Fruit fly (Drosophila melanogaster) whole organism, embryonic: ENCODE measurements around the gene CG34283.

Experiments used
- Adf1 ChIP-seq: fragments of 200-800 bp; sonication (Bioruptor generic); IDR thresholded peaks from 2 replicates; pipeline ENCODE4 v1.3.6; 2022; ENCODE audit warnings: missing biosample characterization, missing genetic modification characterization
- CG11085 ChIP-seq: fragments of 200-800 bp; sonication (Bioruptor generic); IDR thresholded peaks from 2 replicates; pipeline ENCODE4 v1.3.6; 2022; ENCODE audit warnings: missing biosample characterization, missing genetic modification characterization
- CG12942 ChIP-seq: fragments of 200-800 bp; sonication (Bioruptor generic); optimal IDR thresholded peaks from 3 replicates; lab custom pipeline; 2016; ENCODE audit warnings: missing biosample characterization, missing genetic modification characterization
- CG14965 ChIP-seq: fragments of 200-800 bp; sonication (Bioruptor generic); optimal IDR thresholded peaks from 2 replicates; lab custom pipeline; 2016; ENCODE audit warnings: missing biosample characterization, missing genetic modification characterization, borderline replicate concordance
- CG15011 ChIP-seq: fragments of 200-800 bp; sonication (Bioruptor generic); optimal IDR thresholded peaks from 3 replicates; lab custom pipeline; 2018; ENCODE audit warnings: missing biosample characterization, mild to moderate bottlenecking, missing genetic modification characterization
- CG1529 ChIP-seq: fragments of 200-800 bp; sonication (Bioruptor generic); optimal IDR thresholded peaks from 3 replicates; lab custom pipeline; 2018; ENCODE audit warnings: missing biosample characterization, missing genetic modification characterization
- CG16815 ChIP-seq: fragments of 200-800 bp; sonication (Bioruptor generic); optimal IDR thresholded peaks from 3 replicates; lab custom pipeline; 2017; ENCODE audit warnings: missing biosample characterization, mild to moderate bottlenecking, missing genetic modification characterization
- CG17385 ChIP-seq: fragments of 200-800 bp; sonication (Bioruptor generic); optimal IDR thresholded peaks from 3 replicates; lab custom pipeline; 2018; ENCODE audit warnings: missing biosample characterization, mild to moderate bottlenecking, missing genetic modification characterization
- CG31224 ChIP-seq: fragments of 200-800 bp; sonication (Bioruptor generic); IDR thresholded peaks from 2 replicates; pipeline ENCODE4 v1.3.6; 2022; ENCODE audit warnings: missing biosample characterization, missing genetic modification characterization
- CG3281 ChIP-seq: fragments of 200-800 bp; sonication (Bioruptor generic); optimal IDR thresholded peaks from 3 replicates; lab custom pipeline; 2017; ENCODE audit warnings: missing biosample characterization, mild to moderate bottlenecking, missing genetic modification characterization
- CG33557 ChIP-seq: fragments of 200-800 bp; sonication (Bioruptor generic); optimal IDR thresholded peaks from 2 replicates; lab custom pipeline; 2019; ENCODE audit warnings: missing biosample characterization, mild to moderate bottlenecking, missing genetic modification characterization, moderate library complexity
- CG5245 ChIP-seq: fragments of 200-800 bp; sonication (Bioruptor generic); optimal IDR thresholded peaks from 3 replicates; lab custom pipeline; 2016; ENCODE audit warnings: missing biosample characterization, missing genetic modification characterization
- CG6272 ChIP-seq: fragments of 200-800 bp; sonication (Bioruptor generic); IDR thresholded peaks from 2 replicates; pipeline ENCODE4 v1.3.6; 2022; ENCODE audit warnings: missing biosample characterization, missing genetic modification characterization
- CG8478 ChIP-seq: fragments of >200 bp; optimal IDR thresholded peaks from 2 replicates; lab custom pipeline; 2018
- CG9215 ChIP-seq: fragments of 200-800 bp; sonication (Bioruptor generic); IDR thresholded peaks from 2 replicates; pipeline ENCODE4 v1.3.6; 2022; ENCODE audit warnings: missing biosample characterization, missing genetic modification characterization
- CHES-1-like ChIP-seq: fragments of 200-800 bp; sonication (Bioruptor generic); optimal IDR thresholded peaks from 2 replicates; lab custom pipeline; 2016; ENCODE audit warnings: missing biosample characterization, missing genetic modification characterization
- CTCF ChIP-seq: fragments of 200-800 bp; sonication (Bioruptor generic); optimal IDR thresholded peaks from 2 replicates; lab custom pipeline; 2017; ENCODE audit warnings: missing biosample characterization, mild to moderate bottlenecking, missing genetic modification characterization, moderate library complexity
- Dad ChIP-seq: fragments of 200-800 bp; sonication (Bioruptor generic); optimal IDR thresholded peaks from 3 replicates; lab custom pipeline; 2016; ENCODE audit warnings: missing biosample characterization, missing genetic modification characterization
- Ets97D ChIP-seq: fragments of 200-800 bp; sonication (Bioruptor generic); optimal IDR thresholded peaks from 3 replicates; lab custom pipeline; 2016; ENCODE audit warnings: missing biosample characterization, missing genetic modification characterization
- Gug ChIP-seq: fragments of 200-800 bp; sonication (Bioruptor generic); IDR thresholded peaks from 4 replicates; pipeline ENCODE4 v1.3.6; 2022; ENCODE audit warnings: missing biosample characterization, missing genetic modification characterization
- H15 ChIP-seq: fragments of 200-800 bp; sonication (Bioruptor generic); IDR thresholded peaks from 3 replicates; pipeline ENCODE4 v1.3.6; 2022; ENCODE audit warnings: missing biosample characterization, missing genetic modification characterization
- HHEX ChIP-seq: fragments of 200-800 bp; sonication (Bioruptor generic); optimal IDR thresholded peaks from 3 replicates; lab custom pipeline; 2017; ENCODE audit warnings: missing biosample characterization, mild to moderate bottlenecking, missing genetic modification characterization, missing genetic modification reagents
- Hey ChIP-seq: fragments of 200-800 bp; sonication (Bioruptor generic); optimal IDR thresholded peaks from 3 replicates; lab custom pipeline; 2018; ENCODE audit warnings: missing biosample characterization, mild to moderate bottlenecking, missing genetic modification characterization
- Hr39 ChIP-seq: fragments of >200 bp; optimal IDR thresholded peaks from 2 replicates; lab custom pipeline; 2017
- Nf-YA ChIP-seq: fragments of 200-800 bp; sonication (Bioruptor generic); IDR thresholded peaks from 2 replicates; pipeline ENCODE4 v1.3.6; 2022; ENCODE audit warnings: missing biosample characterization, missing genetic modification characterization
- Rx ChIP-seq: fragments of 200-800 bp; sonication (Bioruptor generic); IDR thresholded peaks from 2 replicates; pipeline ENCODE4 v1.3.6; 2022; ENCODE audit warnings: missing biosample characterization, missing genetic modification characterization
- Sox102F ChIP-seq: fragments of 200-800 bp; sonication (Bioruptor generic); optimal IDR thresholded peaks from 2 replicates; lab custom pipeline; 2018; ENCODE audit warnings: missing biosample characterization, mild to moderate bottlenecking, missing genetic modification characterization, moderate library complexity
- Ssrp ChIP-seq: fragments of 200-800 bp; sonication (Bioruptor generic); optimal IDR thresholded peaks from 2 replicates; lab custom pipeline; 2018; ENCODE audit warnings: missing biosample characterization, mild to moderate bottlenecking, missing genetic modification characterization, moderate library complexity
- ab ChIP-seq: fragments of 200-800 bp; sonication (Bioruptor generic); optimal IDR thresholded peaks from 2 replicates; lab custom pipeline; 2016; ENCODE audit warnings: missing biosample characterization, missing genetic modification characterization
- br ChIP-seq: fragments of >200 bp; optimal IDR thresholded peaks from 2 replicates; lab custom pipeline; 2017
- bsh ChIP-seq, 2 experiments: fragments of 200-800 bp; sonication (Bioruptor generic); optimal IDR thresholded peaks; 2 replicates each; lab custom pipeline; 2017 to 2018; ENCODE audit warnings: mild to moderate bottlenecking in 2 of 2, missing biosample characterization in 2 of 2, missing genetic modification characterization in 2 of 2, moderate library complexity in 1 of 2
- cwo ChIP-seq: fragments of 200-800 bp; sonication (Bioruptor generic); optimal IDR thresholded peaks from 3 replicates; lab custom pipeline; 2017; ENCODE audit warnings: missing biosample characterization, missing genetic modification characterization, mild to moderate bottlenecking, moderate library complexity, missing genetic modification reagents
- en ChIP-seq: fragments of 200-800 bp; sonication (Bioruptor generic); optimal IDR thresholded peaks from 2 replicates; lab custom pipeline; 2016; ENCODE audit warnings: missing biosample characterization, missing genetic modification characterization
- esg ChIP-seq: fragments of 200-800 bp; sonication (Bioruptor generic); conservative IDR thresholded peaks from 2 replicates; pipeline ENCODE4 v1.3.6; 2022; ENCODE audit warnings: missing biosample characterization, missing genetic modification characterization
- gce ChIP-seq: fragments of 200-800 bp; sonication (Bioruptor generic); IDR thresholded peaks from 3 replicates; pipeline ENCODE4 v1.3.6; 2022; ENCODE audit warnings: missing biosample characterization, missing genetic modification characterization
- gem ChIP-seq: fragments of 200-800 bp; sonication (Bioruptor generic); optimal IDR thresholded peaks from 2 replicates; lab custom pipeline; 2019; ENCODE audit warnings: missing biosample characterization, mild to moderate bottlenecking, missing genetic modification characterization, moderate library complexity
- grau ChIP-seq: fragments of 200-800 bp; optimal IDR thresholded peaks from 3 replicates; lab custom pipeline; 2019; ENCODE audit warnings: missing biosample characterization, mild to moderate bottlenecking, missing genetic modification characterization, moderate library complexity
- gsb-n ChIP-seq: fragments of 200-800 bp; sonication (Bioruptor generic); optimal IDR thresholded peaks from 3 replicates; lab custom pipeline; 2018; ENCODE audit warnings: missing biosample characterization, mild to moderate bottlenecking, missing genetic modification characterization
- hbn ChIP-seq: fragments of 200-800 bp; sonication (Bioruptor generic); IDR thresholded peaks from 2 replicates; pipeline ENCODE4 v1.3.6; 2022; ENCODE audit warnings: missing biosample characterization, missing genetic modification characterization; ENCODE audit not compliant: partially characterized antibody
- klu ChIP-seq: fragments of 200-800 bp; sonication (Bioruptor generic); IDR thresholded peaks from 2 replicates; pipeline ENCODE4 v1.3.6; 2022; ENCODE audit warnings: missing biosample characterization, missing genetic modification characterization
- knrl ChIP-seq: fragments of 200-800 bp; sonication (Bioruptor generic); IDR thresholded peaks from 3 replicates; pipeline ENCODE4 v1.3.6; 2022; ENCODE audit warnings: missing biosample characterization, missing genetic modification characterization; ENCODE audit not compliant: partially characterized antibody
- lola ChIP-seq, 3 experiments: fragments of >200 bp in 2 of 3; fragments of 200-800 bp in 1 of 3; sonication (Bioruptor generic) in 1 of 3; optimal IDR thresholded peaks; 2 replicates each; lab custom pipeline; 2017 to 2019; ENCODE audit warnings: missing biosample characterization in 3 of 3, missing genetic modification characterization in 3 of 3, mild to moderate bottlenecking in 1 of 3, moderate library complexity in 1 of 3
- odd ChIP-seq: fragments of 200-800 bp; sonication (Bioruptor generic); optimal IDR thresholded peaks from 2 replicates; lab custom pipeline; 2017; ENCODE audit warnings: missing biosample characterization, mild to moderate bottlenecking, missing genetic modification characterization
- psq ChIP-seq: fragments of 200-800 bp; sonication (Bioruptor generic); optimal IDR thresholded peaks from 2 replicates; lab custom pipeline; 2017; ENCODE audit warnings: missing biosample characterization, missing genetic modification characterization
- rib ChIP-seq: fragments of 200-800 bp; sonication (Bioruptor generic); IDR thresholded peaks from 2 replicates; pipeline ENCODE4 v1.3.6; 2022; ENCODE audit warnings: missing biosample characterization, missing genetic modification characterization
- schlank ChIP-seq: fragments of 200-800 bp; sonication (Bioruptor generic); optimal IDR thresholded peaks from 2 replicates; lab custom pipeline; 2018; ENCODE audit warnings: missing biosample characterization, mild to moderate bottlenecking, missing genetic modification characterization
- sens ChIP-seq: fragments of 200-800 bp; sonication (Bioruptor generic); peaks from one replicate; lab custom pipeline; 2016; ENCODE audit warnings: missing biosample characterization, missing genetic modification characterization
- sisA ChIP-seq: fragments of 200-800 bp; sonication (Bioruptor generic); IDR thresholded peaks from 2 replicates; pipeline ENCODE4 v1.3.6; 2022; ENCODE audit warnings: missing biosample characterization, missing genetic modification characterization
- sob ChIP-seq: fragments of 200-800 bp; sonication (Bioruptor generic); IDR thresholded peaks from 2 replicates; pipeline ENCODE4 v1.3.6; 2022; ENCODE audit warnings: missing biosample characterization, missing genetic modification characterization
- twi ChIP-seq: fragments of 200-800 bp; optimal IDR thresholded peaks from 2 replicates; lab custom pipeline; 2019; ENCODE audit warnings: missing biosample characterization, mild to moderate bottlenecking, missing genetic modification characterization, moderate library complexity
- wor ChIP-seq: fragments of 200-800 bp; sonication (Bioruptor generic); IDR thresholded peaks from 2 replicates; pipeline ENCODE4 v1.3.6; 2022; ENCODE audit warnings: missing biosample characterization, missing genetic modification characterization

The CG34283 gene

DNA sequence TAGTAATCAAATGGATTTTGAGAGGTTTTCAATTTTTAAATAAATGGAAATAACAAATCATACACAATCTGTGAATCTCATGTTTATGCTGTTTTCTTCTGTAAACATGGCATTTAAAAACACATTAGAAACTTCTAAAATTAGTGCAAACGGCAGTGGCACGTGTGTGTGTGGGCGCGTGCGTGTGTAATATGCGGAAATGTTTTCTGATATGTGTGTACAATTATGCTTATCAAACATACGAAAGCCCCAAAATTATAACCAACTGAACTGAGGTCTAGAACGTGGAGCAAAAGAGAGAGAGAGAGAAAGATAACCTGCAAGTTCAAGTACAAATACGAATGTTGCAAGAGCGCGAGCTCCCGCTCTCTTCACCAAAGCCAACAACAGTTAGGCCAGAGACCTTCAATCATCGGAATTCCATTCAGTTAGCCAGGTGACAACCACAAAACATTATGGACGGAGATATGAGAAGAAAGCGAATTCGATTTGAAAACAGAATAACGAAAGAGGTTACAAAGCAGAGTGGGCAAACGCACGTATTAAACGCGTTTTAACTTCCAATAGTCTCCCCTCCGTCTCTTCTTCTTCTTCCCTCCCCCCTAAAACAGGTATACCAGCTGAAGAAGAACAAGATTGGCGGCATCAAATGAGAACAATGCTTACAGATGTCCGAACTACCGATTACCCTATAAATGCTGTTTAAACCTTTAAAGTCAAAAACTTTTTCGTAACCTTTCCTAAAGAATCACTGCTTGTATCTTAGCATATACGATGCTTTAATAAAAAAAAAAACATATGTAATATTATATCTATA lies 18.8 kb upstream of the CG34283 start (continued):
- TF ChIP-seq CG5245 (GFP tag; lab: Kevin White, UChicago) (peak; percentile 94), twi (tag; lab: Kevin White, UChicago) (peak; percentile 92), gsb-n (tag; lab: Kevin White, UChicago) (peak; percentile 94), knrl (GFP tag; lab: Robert Waterston, UW) (no peak), Gug (GFP tag; lab: Robert Waterston, UW) (peak; percentile 89), sob (GFP tag; lab: Robert Waterston, UW) (peak; percentile 97), Sox102F (GFP tag; lab: Kevin White, UChicago) (peak; percentile 96), bsh (GFP tag; optimal IDR thresholded peaks at IDR 0.05; lab: Kevin White, UChicago) (peak; percentile 84 to 98), CG1529 (GFP tag; lab: Kevin White, UChicago) (peak; percentile 92), CG14965 (GFP tag; lab: Kevin White, UChicago) (peak; percentile 21), CG6272 (peak; percentile 93), CG15011 (GFP tag; lab: Kevin White, UChicago) (peak; percentile 94), CHES-1-like (GFP tag; lab: Kevin White, UChicago) (peak; percentile 72), odd (GFP tag; lab: Kevin White, UChicago) (peak; percentile 91), CG9215 (GFP tag; lab: Robert Waterston, UW) (peak; percentile 95), Ets97D (GFP tag; lab: Kevin White, UChicago) (peak; percentile 51), Ssrp (peak; percentile 96), HHEX (GFP tag; lab: Kevin White, UChicago) (peak; percentile 97), CG17385 (GFP tag; lab: Kevin White, UChicago) (peak; percentile 97), gce (GFP tag; lab: Robert Waterston, UW) (peak; percentile 91), CG8478 (lab: Kevin White, UChicago) (no peak), sisA (peak; percentile 95), psq (GFP tag; lab: Kevin White, UChicago) (peak; percentile 93), CG12942 (GFP tag; lab: Kevin White, UChicago) (peak; percentile 94), Hey (tag; lab: Kevin White, UChicago) (no peak), CG33557 (GFP tag; lab: Kevin White, UChicago) (peak; percentile 89), CG16815 (GFP tag; lab: Kevin White, UChicago) (peak; percentile 88), Adf1 (GFP tag; lab: Robert Waterston, UW) (peak; percentile 81), rib (GFP tag; lab: Robert Waterston, UW) (peak; percentile 97), Hr39 (lab: Kevin White, UChicago) (no peak), wor (GFP tag; lab: Robert Waterston, UW) (peak; percentile 91), sens (GFP tag; lab: Kevin White, UChicago) (peak; percentile 97), klu (GFP tag; lab: Robert Waterston, UW) (peak; percentile 93), Nf-YA (GFP tag; lab: Robert Waterston, UW) (peak; percentile 95), esg (peak; percentile 94), schlank (tag; lab: Kevin White, UChicago) (peak; percentile 93), ab (GFP tag; lab: Kevin White, UChicago) (peak; percentile 25), en (GFP tag; lab: Kevin White, UChicago) (peak; percentile 48), grau (tag; lab: Kevin White, UChicago) (peak; percentile 96), lola (GFP tag; optimal IDR thresholded peaks at IDR 0.05; lab: Kevin White, UChicago) (peak in 1 of 3 experiments; percentile 93), CTCF (GFP tag; lab: Kevin White, UChicago) (peak; percentile 64), CG11085 (GFP tag; lab: Robert Waterston, UW) (peak; percentile 94), Rx (GFP tag; lab: Robert Waterston, UW) (peak; percentile 90), cwo (GFP tag; lab: Kevin White, UChicago) (peak; percentile 94), br (lab: Kevin White, UChicago) (no peak), H15 (GFP tag; lab: Robert Waterston, UW) (peak; percentile 97), CG31224 (GFP tag; lab: Robert Waterston, UW) (peak; percentile 96), hbn (GFP tag; lab: Robert Waterston, UW) (no peak), CG3281 (GFP tag; lab: Kevin White, UChicago) (peak; percentile 98), Dad (peak; percentile 66), gem (peak; percentile 98)
